Fruit fly (Drosophila melanogaster): ENCODE measurements around the gene Kah.

DNA sequence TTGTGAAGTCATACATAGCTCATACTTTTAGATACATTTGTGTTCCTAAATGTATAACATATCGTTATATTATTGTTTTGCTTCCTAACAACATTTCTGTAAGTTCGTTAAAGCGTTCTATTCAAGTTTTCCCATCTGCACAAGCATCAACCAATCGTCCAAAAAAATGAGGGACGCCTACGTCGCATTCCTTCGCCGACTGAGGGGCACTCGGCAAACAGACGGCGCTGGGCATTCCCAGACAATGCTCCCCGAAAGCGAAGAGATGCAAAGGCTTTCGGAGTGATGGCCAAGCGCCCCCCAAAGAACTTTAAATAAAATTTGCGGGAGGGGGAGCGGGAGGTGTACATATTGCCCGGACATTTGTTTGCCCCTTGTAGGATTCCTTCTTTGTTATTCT is 21.7 kb upstream of the Kah start:
- TF ChIP-seq Crg-1 (GFP tag; optimal IDR thresholded peaks at IDR 0.05): no peak
- no peak for TF ChIP-seq CG14711 (tag; optimal IDR thresholded peaks at IDR 0.05)
- no peak for TF ChIP-seq CG33017 (tag; optimal IDR thresholded peaks at IDR 0.05)
- no peak for TF ChIP-seq toe (GFP tag; optimal IDR thresholded peaks at IDR 0.05)
- TF ChIP-seq cic (GFP tag; optimal IDR thresholded peaks at IDR 0.05): no peak
- no peak for TF ChIP-seq CG11617 (GFP tag; optimal IDR thresholded peaks at IDR 0.05)
- no peak for TF ChIP-seq cnc (optimal IDR thresholded peaks at IDR 0.05)

All from whole organism, adult.